Worm (Caenorhabditis elegans) whole organism, early embryonic: Measurements from ENCODE around the gene pepm-1.

Experiments used
- aly-1 ChIP-seq: sonication (generic microtip); optimal IDR thresholded peaks from 2 replicates; lab custom pipeline; 2016; ENCODE audit warnings: missing genetic modification characterization, missing compliant biosample characterization
- ama-1 ChIP-seq: fragments of 150-350 bp; optimal IDR thresholded peaks from 2 replicates; lab custom pipeline; 2014
- ets-7 ChIP-seq: sonication (generic microtip); optimal IDR thresholded peaks from 2 replicates; lab custom pipeline; 2016; ENCODE audit warnings: missing genotype, missing genetic modification characterization, missing compliant biosample characterization
- flt-1 ChIP-seq: fragments of 200-800 bp; sonication (Bioruptor generic); IDR thresholded peaks from 2 replicates; pipeline ENCODE4 v1.3.6; 2022; ENCODE audit warnings: missing genetic modification characterization, missing compliant biosample characterization
- pes-1 ChIP-seq: fragments of 200-800 bp; sonication (Bioruptor generic); IDR thresholded peaks from 2 replicates; pipeline ENCODE4 v1.3.6; 2022; ENCODE audit warnings: missing genetic modification reagents, missing genetic modification characterization, missing compliant biosample characterization
- sea-1 ChIP-seq: fragments of 200-800 bp; sonication (Bioruptor generic); conservative IDR thresholded peaks from 2 replicates; pipeline ENCODE4 v1.3.6; 2022; ENCODE audit warnings: missing genetic modification characterization, missing compliant biosample characterization
- tra-4 ChIP-seq: sonication (generic microtip); optimal IDR thresholded peaks from 2 replicates; lab custom pipeline; 2017; ENCODE audit warnings: missing genetic modification characterization, missing compliant biosample characterization

ce11 chrV:14378986-14379385 is 50.1 kb downstream of the pepm-1 start, which contains the start of gene npr-43:
- no peak for TF ChIP-seq ets-7
- no peak for TF ChIP-seq ama-1 (lab: Kevin White, UChicago)
- TF ChIP-seq tra-4, result no peak
- no peak for TF ChIP-seq sea-1 (GFP tag; lab: Robert Waterston, UW)
- TF ChIP-seq aly-1 (tag; lab: Kevin White, UChicago), result no peak
- TF ChIP-seq pes-1 (GFP tag; lab: Robert Waterston, UW), result no peak
- TF ChIP-seq flt-1 (GFP tag; lab: Robert Waterston, UW), result no peak
